Worm (Caenorhabditis elegans): ENCODE data around the gene nlg-1.

ce11 chrX:13621628-13622027, 9.3 kb downstream of the nlg-1 start, which contains the start of gene Y12A6A.1:
- TF ChIP-seq snpc-4 (GFP tag; optimal IDR thresholded peaks at IDR 0.05) (no peak), snpc-4 (tag; optimal IDR thresholded peaks at IDR 0.05) (no peak), efl-1 (GFP tag; optimal IDR thresholded peaks at IDR 0.05) (no peak), him-1 (tag; optimal IDR thresholded peaks at IDR 0.05) (no peak), nhr-120 (GFP tag; IDR thresholded peaks at IDR 0.05) (no peak), ama-1 (optimal IDR thresholded peaks at IDR 0.05) (no peak), ama-1 (GFP tag; optimal IDR thresholded peaks at IDR 0.05) (no peak), aptf-3 (GFP tag; IDR thresholded peaks at IDR 0.05) (no peak), bed-1 (GFP tag; IDR thresholded peaks at IDR 0.05) (no peak), ets-4 (GFP tag; optimal IDR thresholded peaks at IDR 0.05) (no peak), lin-40 (tag; optimal IDR thresholded peaks at IDR 0.05) (no peak), let-607 (tag; optimal IDR thresholded peaks at IDR 0.05) (no peak), unc-62 (GFP tag; optimal IDR thresholded peaks at IDR 0.05) (no peak)
